Fruit fly (Drosophila melanogaster) whole organism, embryonic: Measurements from ENCODE around the gene Ppm1.

Experiments used
- CG10543 ChIP-seq: fragments of 200-800 bp; sonication (Bioruptor generic); optimal IDR thresholded peaks from 3 replicates; lab custom pipeline; 2017; ENCODE audit warnings: missing biosample characterization, mild to moderate bottlenecking, missing genetic modification characterization, moderate library complexity
- CG13894 ChIP-seq: fragments of 200-800 bp; sonication (Bioruptor generic); optimal IDR thresholded peaks from 3 replicates; lab custom pipeline; 2018; ENCODE audit warnings: missing biosample characterization, mild to moderate bottlenecking, missing genetic modification characterization, moderate library complexity
- CG17361 ChIP-seq: fragments of 200-800 bp; sonication (Bioruptor generic); IDR thresholded peaks from 3 replicates; pipeline ENCODE4 v1.3.6; 2022; ENCODE audit warnings: missing biosample characterization, missing genetic modification characterization
- CG18599 ChIP-seq: fragments of 200-800 bp; sonication (Bioruptor generic); optimal IDR thresholded peaks from 3 replicates; lab custom pipeline; 2017; ENCODE audit warnings: missing biosample characterization, missing genetic modification characterization, mild to moderate bottlenecking, moderate library complexity, missing genetic modification reagents
- CG32532 ChIP-seq: fragments of 200-800 bp; sonication (Bioruptor generic); IDR thresholded peaks from 2 replicates; pipeline ENCODE4 v1.3.6; 2022; ENCODE audit warnings: missing biosample characterization, missing genetic modification characterization
- CG6254 ChIP-seq: fragments of 200-800 bp; sonication (Bioruptor generic); optimal IDR thresholded peaks from 3 replicates; lab custom pipeline; 2017; ENCODE audit warnings: mild to moderate bottlenecking, missing biosample characterization, missing genetic modification reagents, missing genetic modification characterization
- CG8290 ChIP-seq, 3 experiments: fragments of 200-800 bp; sonication (Bioruptor generic); optimal IDR thresholded peaks; 2 replicates each; lab custom pipeline; 2016 to 2019; ENCODE audit warnings: missing biosample characterization in 3 of 3, missing genetic modification characterization in 3 of 3, mild to moderate bottlenecking in 2 of 3, moderate library complexity in 1 of 3
- D19A ChIP-seq: fragments of 200-800 bp; optimal IDR thresholded peaks from 3 replicates; lab custom pipeline; 2019; ENCODE audit warnings: missing biosample characterization, mild to moderate bottlenecking, missing genetic modification characterization, moderate library complexity
- Doc3 ChIP-seq: fragments of 200-800 bp; sonication (Bioruptor generic); IDR thresholded peaks from 3 replicates; pipeline ENCODE4 v1.3.6; 2022; ENCODE audit warnings: missing biosample characterization, missing genetic modification characterization; ENCODE audit not compliant: partially characterized antibody
- Drgx ChIP-seq: fragments of 200-800 bp; sonication (Bioruptor generic); IDR thresholded peaks from 2 replicates; pipeline ENCODE4 v1.3.6; 2022; ENCODE audit warnings: missing biosample characterization, missing genetic modification characterization
- H2.0 ChIP-seq: fragments of 200-800 bp; sonication (Bioruptor generic); IDR thresholded peaks from 2 replicates; pipeline ENCODE4 v1.3.6; 2022; ENCODE audit warnings: missing biosample characterization, missing genetic modification characterization
- HHEX ChIP-seq: fragments of 200-800 bp; sonication (Bioruptor generic); optimal IDR thresholded peaks from 3 replicates; lab custom pipeline; 2017; ENCODE audit warnings: missing biosample characterization, mild to moderate bottlenecking, missing genetic modification characterization, missing genetic modification reagents
- Hr39 ChIP-seq: fragments of >200 bp; optimal IDR thresholded peaks from 2 replicates; lab custom pipeline; 2017
- Med ChIP-seq: fragments of 200-800 bp; sonication (Bioruptor generic); peaks from one replicate; lab custom pipeline; 2016; ENCODE audit warnings: missing biosample characterization, missing genetic modification characterization, mild to moderate bottlenecking, inconsistent platforms, moderate library complexity
- NFAT ChIP-seq: fragments of 200-800 bp; sonication (Bioruptor generic); IDR thresholded peaks from 2 replicates; pipeline ENCODE4 v1.3.6; 2022; ENCODE audit warnings: missing biosample characterization, missing genetic modification characterization
- Nf-YC ChIP-seq: fragments of 200-800 bp; optimal IDR thresholded peaks from 3 replicates; lab custom pipeline; 2019; ENCODE audit warnings: missing biosample characterization, mild to moderate bottlenecking, missing genetic modification characterization, moderate library complexity
- Rx ChIP-seq: fragments of 200-800 bp; sonication (Bioruptor generic); IDR thresholded peaks from 2 replicates; pipeline ENCODE4 v1.3.6; 2022; ENCODE audit warnings: missing biosample characterization, missing genetic modification characterization
- Scr ChIP-seq: fragments of 200-800 bp; sonication (Bioruptor generic); IDR thresholded peaks from 2 replicates; pipeline ENCODE4 v1.3.6; 2022; ENCODE audit warnings: missing biosample characterization, missing genetic modification characterization; ENCODE audit not compliant: partially characterized antibody
- Sry-δ ChIP-seq: fragments of 200-800 bp; sonication (Bioruptor generic); optimal IDR thresholded peaks from 2 replicates; lab custom pipeline; 2016; ENCODE audit warnings: missing biosample characterization, missing genetic modification characterization
- Stat92E ChIP-seq, 3 experiments: fragments of >200 bp in 2 of 3; fragments of 200-800 bp in 1 of 3; sonication (Bioruptor generic) in 1 of 3; optimal IDR thresholded peaks; 2 replicates each; lab custom pipeline; 2017 to 2019; ENCODE audit warnings: missing biosample characterization in 3 of 3, missing genetic modification characterization in 3 of 3, mild to moderate bottlenecking in 1 of 3, moderate library complexity in 1 of 3
- Trl ChIP-seq, 3 experiments: fragments of >200 bp in 2 of 3; fragments of 200-800 bp in 1 of 3; sonication (Bioruptor generic) in 1 of 3; optimal IDR thresholded peaks; 2 replicates in 1 of 3; 3 replicates in 2 of 3; lab custom pipeline; 2016 to 2017; ENCODE audit warnings: missing biosample characterization in 1 of 3, missing genetic modification characterization in 1 of 3
- abd-A ChIP-seq: fragments of 200-800 bp; sonication (Bioruptor generic); optimal IDR thresholded peaks from 3 replicates; lab custom pipeline; 2019; ENCODE audit warnings: missing biosample characterization, mild to moderate bottlenecking, missing genetic modification characterization, moderate library complexity
- bbx ChIP-seq: fragments of 200-800 bp; sonication (Bioruptor generic); IDR thresholded peaks from 2 replicates; pipeline ENCODE4 v1.3.6; 2022; ENCODE audit warnings: missing biosample characterization, missing genetic modification characterization; ENCODE audit not compliant: partially characterized antibody
- cwo ChIP-seq: fragments of 200-800 bp; sonication (Bioruptor generic); optimal IDR thresholded peaks from 3 replicates; lab custom pipeline; 2017; ENCODE audit warnings: missing biosample characterization, missing genetic modification characterization, mild to moderate bottlenecking, moderate library complexity, missing genetic modification reagents
- eve ChIP-seq, 2 experiments: fragments of >200 bp; optimal IDR thresholded peaks; 2 replicates each; lab custom pipeline; 2017; ENCODE audit warnings: missing biosample characterization in 2 of 2, missing genetic modification characterization in 2 of 2
- gfzf ChIP-seq: fragments of 200-800 bp; sonication (Bioruptor generic); optimal IDR thresholded peaks from 2 replicates; lab custom pipeline; 2016; ENCODE audit warnings: missing biosample characterization, mild to moderate bottlenecking, missing genetic modification characterization, moderate library complexity
- ind ChIP-seq: fragments of 200-800 bp; sonication (Bioruptor generic); optimal IDR thresholded peaks from 3 replicates; lab custom pipeline; 2016; ENCODE audit warnings: missing biosample characterization, missing genetic modification characterization
- kni ChIP-seq: fragments of 200-800 bp; sonication (Bioruptor generic); optimal IDR thresholded peaks from 3 replicates; lab custom pipeline; 2017; ENCODE audit warnings: mild to moderate bottlenecking, missing biosample characterization, missing genetic modification reagents, missing genetic modification characterization
- nom ChIP-seq: fragments of 200-800 bp; sonication (Bioruptor generic); optimal IDR thresholded peaks from 2 replicates; lab custom pipeline; 2017; ENCODE audit warnings: missing biosample characterization, missing genetic modification characterization, mild to moderate bottlenecking, moderate library complexity, missing genetic modification reagents
- otp ChIP-seq: fragments of 200-800 bp; sonication (Bioruptor generic); IDR thresholded peaks from 3 replicates; pipeline ENCODE4, ENCODE4 v1.3.6; 2022; ENCODE audit warnings: missing biosample characterization, missing genetic modification characterization
- ro ChIP-seq: fragments of 200-800 bp; sonication (Bioruptor generic); IDR thresholded peaks from 2 replicates; pipeline ENCODE4 v1.3.6; 2022; ENCODE audit warnings: missing biosample characterization, missing genetic modification characterization
- sd ChIP-seq: fragments of 200-800 bp; sonication (Bioruptor generic); optimal IDR thresholded peaks from 3 replicates; lab custom pipeline; 2018; ENCODE audit warnings: missing biosample characterization, mild to moderate bottlenecking, missing genetic modification characterization, moderate library complexity
- slou ChIP-seq: fragments of 200-800 bp; sonication (Bioruptor generic); optimal IDR thresholded peaks from 3 replicates; lab custom pipeline; 2016; ENCODE audit warnings: missing biosample characterization, missing genetic modification characterization
- sr ChIP-seq: fragments of 200-800 bp; sonication (Bioruptor generic); IDR thresholded peaks from 3 replicates; pipeline ENCODE4 v1.3.6; 2022; ENCODE audit warnings: missing biosample characterization, missing genetic modification characterization
- sug ChIP-seq: fragments of 200-800 bp; optimal IDR thresholded peaks from 2 replicates; lab custom pipeline; 2019; ENCODE audit warnings: missing biosample characterization, mild to moderate bottlenecking, missing genetic modification characterization, moderate library complexity
- toy ChIP-seq: fragments of 200-800 bp; sonication (Bioruptor generic); IDR thresholded peaks from 2 replicates; pipeline ENCODE4 v1.3.6; 2022; ENCODE audit warnings: missing biosample characterization, missing genetic modification characterization
- vnd ChIP-seq: fragments of 200-800 bp; sonication (Bioruptor generic); IDR thresholded peaks from 3 replicates; pipeline ENCODE4 v1.3.6; 2022; ENCODE audit warnings: missing biosample characterization, missing genetic modification characterization; ENCODE audit not compliant: partially characterized antibody

Ppm1 gene

DNA sequence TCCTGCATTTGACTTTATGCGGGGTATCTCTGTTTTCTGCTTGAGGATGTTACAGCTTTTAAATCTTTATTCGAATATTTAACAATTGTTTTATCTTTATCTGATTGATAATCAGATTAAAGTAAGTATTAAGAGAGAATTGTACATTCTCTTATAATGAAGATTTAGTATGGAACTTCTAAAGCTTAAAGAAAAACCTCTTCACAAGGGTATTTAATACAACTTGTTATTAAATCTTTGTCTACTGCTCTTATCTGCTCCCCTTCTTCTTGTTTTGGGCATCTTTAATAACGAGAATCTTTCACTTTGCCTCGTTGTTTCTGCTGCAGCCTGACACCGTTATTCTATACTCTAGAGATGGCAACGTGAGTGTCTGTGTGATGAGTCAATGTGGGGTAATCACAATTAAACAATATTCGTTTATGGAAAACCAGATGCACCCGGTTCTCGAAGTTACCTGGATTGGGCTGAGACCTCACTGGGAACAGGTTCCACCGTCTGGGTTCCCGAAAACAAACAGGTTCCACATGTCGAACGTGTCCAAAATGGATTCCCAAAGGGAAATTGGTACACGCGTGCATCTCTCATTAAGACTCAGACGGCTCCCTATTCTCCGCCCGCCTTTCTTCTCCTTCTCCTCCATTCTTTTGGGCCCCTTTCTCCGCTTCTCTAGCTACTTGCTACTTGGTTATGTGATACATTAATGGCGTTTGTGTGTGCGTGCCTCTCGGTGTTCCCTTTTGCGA lies 30.9 kb upstream of the Ppm1 start (continued):
- TF ChIP-seq Drgx (GFP tag; lab: Robert Waterston, UW), result peak; percentile 32; the same call in 1 of the 2 replicates
- peak; percentile 71 for TF ChIP-seq Med (GFP tag; lab: Kevin White, UChicago)
- no peak for TF ChIP-seq Stat92E (GFP tag; optimal IDR thresholded peaks at IDR 0.05; lab: Kevin White, UChicago)
- peak; percentile 52 for TF ChIP-seq bbx
- TF ChIP-seq ro (GFP tag; lab: Robert Waterston, UW), result no peak
- peak; percentile 53 for TF ChIP-seq D19A (tag; lab: Kevin White, UChicago)
- TF ChIP-seq CG13894 (tag; lab: Kevin White, UChicago), result peak; percentile 53
- 0 out of 3 replicates have a peak, but pooled peaks have one; percentile 43 for TF ChIP-seq Doc3 (GFP tag; lab: Robert Waterston, UW)
- TF ChIP-seq eve (GFP tag; optimal IDR thresholded peaks at IDR 0.05; lab: Kevin White, UChicago), result peak in 1 of 2 experiments; percentile 41
- no peak for TF ChIP-seq ind (GFP tag; lab: Kevin White, UChicago)
- 0 out of 3 replicates have a peak, but pooled peaks have one; percentile 28 for TF ChIP-seq otp
- no peak for TF ChIP-seq gfzf (GFP tag; lab: Kevin White, UChicago)
- peak; percentile 42; the same call in 1 of the 2 replicates for TF ChIP-seq Scr (GFP tag; lab: Robert Waterston, UW)
- TF ChIP-seq HHEX (GFP tag; lab: Kevin White, UChicago), result peak; percentile 18
- TF ChIP-seq abd-A (tag; lab: Kevin White, UChicago), result peak; percentile 50
- TF ChIP-seq CG6254 (GFP tag; lab: Kevin White, UChicago), result peak; percentile 93
- 0 out of 3 replicates have a peak, but pooled peaks have one; percentile 42 for TF ChIP-seq vnd
- peak; percentile 43 for TF ChIP-seq Sry-δ (GFP tag; lab: Kevin White, UChicago)
- TF ChIP-seq kni (GFP tag; lab: Kevin White, UChicago), result peak; percentile 91

DNA sequence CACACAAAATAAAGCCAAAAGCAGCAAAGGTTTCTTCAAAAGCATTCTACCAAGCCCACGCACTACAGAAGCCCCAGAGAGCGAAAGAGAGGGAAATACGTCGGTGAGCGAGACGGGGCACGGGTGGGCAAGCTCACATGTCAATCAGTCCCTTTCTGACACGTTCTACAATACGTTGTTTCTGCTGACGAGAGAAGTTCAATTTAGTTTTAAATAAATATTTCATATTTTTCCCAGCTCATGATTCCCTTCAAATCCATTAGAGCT lies 30.4 kb upstream of the Ppm1 start:
- TF ChIP-seq CG17361 (no peak), CG8290 (GFP tag; optimal IDR thresholded peaks at IDR 0.05; lab: Kevin White, UChicago) (no peak), CG8290 (tag; optimal IDR thresholded peaks at IDR 0.05; lab: Kevin White, UChicago) (peak in 1 of 2 experiments; percentile 5), CG18599 (GFP tag; lab: Kevin White, UChicago) (no peak), H2.0 (GFP tag; lab: Robert Waterston, UW) (0 out of 2 replicates have a peak, but pooled peaks have one; percentile 11), sr (GFP tag; lab: Robert Waterston, UW) (peak; percentile 88), NFAT (GFP tag; lab: Robert Waterston, UW) (peak; percentile 12; the same call in 1 of the 2 replicates), Trl (optimal IDR thresholded peaks at IDR 0.05; lab: Kevin White, UChicago) (peak in 1 of 2 experiments; percentile 8), Trl (GFP tag; optimal IDR thresholded peaks at IDR 0.05; lab: Kevin White, UChicago) (no peak), Nf-YC (tag; lab: Kevin White, UChicago) (peak; percentile 2), Rx (GFP tag; lab: Robert Waterston, UW) (no peak), sd (tag; lab: Kevin White, UChicago) (peak; percentile 63), slou (no peak), Hr39 (lab: Kevin White, UChicago) (no peak), sug (peak; percentile 18), cwo (GFP tag; lab: Kevin White, UChicago) (peak; percentile 13), nom (peak; percentile 27), toy (GFP tag; lab: Robert Waterston, UW) (no peak), CG32532 (GFP tag; lab: Robert Waterston, UW) (0 out of 2 replicates have a peak, but pooled peaks have one; percentile 17), CG10543 (GFP tag; lab: Kevin White, UChicago) (peak; percentile 35)
